Worm (Caenorhabditis elegans) whole organism, late embryonic: ENCODE data around the gene F29G6.1.

Source experiments
- K09A11.1 ChIP-seq: sonication (generic microtip); optimal IDR thresholded peaks from 2 replicates; lab custom pipeline; 2017; ENCODE audit warnings: antibody characterized with exemption, mild to moderate bottlenecking, missing genetic modification characterization, missing compliant biosample characterization; ENCODE audit not compliant: insufficient read depth
- ama-1 ChIP-seq: fragments of 150-350 bp; optimal IDR thresholded peaks from 2 replicates; lab custom pipeline; 2014
- ceh-14 ChIP-seq: sonication (generic microtip); optimal IDR thresholded peaks from 2 replicates; lab custom pipeline; 2016; ENCODE audit warnings: missing genotype, missing genetic modification characterization, missing compliant biosample characterization
- ceh-19 ChIP-seq: fragments of 200-800 bp; sonication (Bioruptor generic); optimal IDR thresholded peaks from 2 replicates; lab custom pipeline; 2018; ENCODE audit warnings: mild to moderate bottlenecking, missing genetic modification characterization, missing compliant biosample characterization
- ceh-6 ChIP-seq: fragments of 200-800 bp; sonication (Bioruptor generic); optimal IDR thresholded peaks from 2 replicates; lab custom pipeline; 2018; ENCODE audit warnings: mild to moderate bottlenecking, missing genetic modification characterization, missing compliant biosample characterization
- che-1 ChIP-seq: sonication (generic microtip); optimal IDR thresholded peaks from 2 replicates; lab custom pipeline; 2016; ENCODE audit warnings: mild to moderate bottlenecking, missing genetic modification characterization, missing compliant biosample characterization
- fkh-10 ChIP-seq: fragments of 150-350 bp; optimal IDR thresholded peaks from 2 replicates; lab custom pipeline; 2014; ENCODE audit warnings: missing biosample characterization, missing genetic modification reagents, missing genetic modification characterization
- fkh-6 ChIP-seq: sonication (generic microtip); optimal IDR thresholded peaks from 2 replicates; lab custom pipeline; 2016; ENCODE audit warnings: missing genetic modification characterization, missing compliant biosample characterization
- lin-11 ChIP-seq: fragments of 200-800 bp; sonication (Bioruptor generic); optimal IDR thresholded peaks from 2 replicates; lab custom pipeline; 2018; ENCODE audit warnings: mild to moderate bottlenecking, missing genetic modification characterization, missing compliant biosample characterization
- pag-3 ChIP-seq: sonication (generic microtip); optimal IDR thresholded peaks from 2 replicates; lab custom pipeline; 2016; ENCODE audit warnings: missing compliant biosample characterization, missing genetic modification characterization, borderline replicate concordance
- pha-4 ChIP-seq: fragments of 150-350 bp; optimal IDR thresholded peaks from 2 replicates; lab custom pipeline; 2018; ENCODE audit warnings: missing biosample characterization, missing genetic modification reagents, missing genetic modification characterization

DNA sequence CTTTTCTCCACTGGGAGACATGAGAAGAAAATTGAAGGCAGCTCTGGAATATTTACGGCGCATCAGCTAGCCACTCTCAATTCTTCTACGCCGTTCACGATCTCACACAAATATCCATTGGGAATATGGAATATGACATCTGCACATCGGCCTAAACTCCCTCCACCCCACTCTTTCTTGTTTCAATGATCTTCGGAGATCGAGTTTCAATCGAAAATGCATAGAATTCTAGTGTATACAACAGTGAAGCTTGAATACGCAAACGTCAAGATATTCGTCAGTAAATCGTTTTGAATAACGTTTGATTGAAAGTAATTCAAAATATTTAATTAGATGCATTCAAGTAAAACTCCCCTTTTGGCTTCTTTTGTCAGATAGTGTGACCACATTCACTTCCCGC is 49.7 kb downstream of the F29G6.1 start:
- TF ChIP-seq ama-1 (lab: Kevin White, UChicago) (no peak), K09A11.1 (tag; lab: Kevin White, UChicago) (no peak), pha-4 (no peak), ceh-14 (tag; lab: Kevin White, UChicago) (no peak), fkh-10 (GFP tag; lab: Kevin White, UChicago) (no peak), ceh-19 (GFP tag; lab: Kevin White, UChicago) (no peak), che-1 (tag; lab: Kevin White, UChicago) (no peak), lin-11 (tag; lab: Kevin White, UChicago) (no peak), ceh-6 (GFP tag; lab: Kevin White, UChicago) (no peak), fkh-6 (no peak), pag-3 (tag; lab: Kevin White, UChicago) (no peak)
